Worm (Caenorhabditis elegans) whole organism, L4 larva: ENCODE results near the gene B0250.7.

ENCODE experiments used
- D1046.2 ChIP-seq: fragments of 200-800 bp; sonication (Bioruptor generic); IDR thresholded peaks from 2 replicates; pipeline ENCODE4 v1.3.6; 2022; ENCODE audit warnings: missing genetic modification characterization, missing compliant biosample characterization
- F26F4.8 ChIP-seq: fragments of 200-800 bp; sonication (Bioruptor generic); conservative IDR thresholded peaks from 2 replicates; pipeline ENCODE4 v1.3.6; 2022; ENCODE audit warnings: missing genetic modification characterization, missing compliant biosample characterization
- F37D6.2 ChIP-seq: sonication (generic microtip); optimal IDR thresholded peaks from 2 replicates; lab custom pipeline; 2016; ENCODE audit warnings: mild to moderate bottlenecking, missing genetic modification characterization, missing compliant biosample characterization
- F44E2.7 ChIP-seq: fragments of 200-800 bp; sonication (Bioruptor generic); IDR thresholded peaks from 2 replicates; pipeline ENCODE4 v2.1.2; 2022; ENCODE audit warnings: missing genetic modification characterization, missing compliant biosample characterization
- F49E8.2 ChIP-seq: sonication (generic microtip); optimal IDR thresholded peaks from 2 replicates; lab custom pipeline; 2016; ENCODE audit warnings: missing compliant biosample characterization, mild to moderate bottlenecking, missing genetic modification characterization, borderline replicate concordance
- R02D3.7 ChIP-seq: fragments of 150-350 bp; sonication (generic microtip); optimal IDR thresholded peaks from 3 replicates; lab custom pipeline; 2014; ENCODE audit warnings: missing biosample characterization, missing genetic modification characterization
- T20F7.1 ChIP-seq: fragments of 200-800 bp; sonication (Bioruptor generic); optimal IDR thresholded peaks from 2 replicates; lab custom pipeline; 2018; ENCODE audit warnings: mild to moderate bottlenecking, missing genetic modification characterization, missing compliant biosample characterization
- T26A8.4 ChIP-seq: fragments of 200-800 bp; sonication (Bioruptor generic); IDR thresholded peaks from 2 replicates; pipeline ENCODE4 v1.3.6; 2022; ENCODE audit warnings: missing genetic modification characterization, missing compliant biosample characterization
- Y48G9A.11 ChIP-seq: fragments of 200-800 bp; sonication (Bioruptor generic); IDR thresholded peaks from 2 replicates; pipeline ENCODE4 v1.3.6; 2022; ENCODE audit warnings: missing genetic modification reagents, missing genetic modification characterization, missing compliant biosample characterization
- aly-2 ChIP-seq: sonication (generic microtip); optimal IDR thresholded peaks from 2 replicates; lab custom pipeline; 2018; ENCODE audit warnings: missing biosample characterization, missing genetic modification characterization
- arid-1 ChIP-seq: fragments of 200-800 bp; sonication (Bioruptor generic); conservative IDR thresholded peaks from 2 replicates; pipeline ENCODE4 v1.3.6; 2022; ENCODE audit warnings: missing genetic modification reagents, missing genetic modification characterization, missing compliant biosample characterization
- attf-4 ChIP-seq: sonication (generic microtip); optimal IDR thresholded peaks from 3 replicates; lab custom pipeline; 2017; ENCODE audit warnings: missing biosample characterization, missing genetic modification characterization
- ceh-28 ChIP-seq: fragments of 150-350 bp; optimal IDR thresholded peaks from 2 replicates; lab custom pipeline; 2014; ENCODE audit warnings: missing biosample characterization, missing genetic modification reagents, missing genetic modification characterization
- ceh-32 ChIP-seq: sonication (generic microtip); optimal IDR thresholded peaks from 2 replicates; lab custom pipeline; 2016; ENCODE audit warnings: mild to moderate bottlenecking, missing genetic modification characterization, missing compliant biosample characterization; ENCODE audit not compliant: poor library complexity
- ceh-82 ChIP-seq: sonication (generic microtip); optimal IDR thresholded peaks from 2 replicates; lab custom pipeline; 2017; ENCODE audit warnings: missing biosample characterization, missing genetic modification characterization
- daf-16 ChIP-seq, 3 experiments: sonication (generic microtip); optimal IDR thresholded peaks; 2 replicates each; lab custom pipeline; 2016 to 2017; ENCODE audit warnings: missing genetic modification characterization in 3 of 3, missing genetic modification reagents in 3 of 3, mild to moderate bottlenecking in 2 of 3, missing compliant biosample characterization in 2 of 3, missing biosample characterization in 1 of 3, moderate library complexity in 1 of 3
- daf-19 ChIP-seq: fragments of 200-800 bp; sonication (Bioruptor generic); conservative IDR thresholded peaks from 2 replicates; pipeline ENCODE4 v1.3.6; 2022; ENCODE audit warnings: missing genetic modification characterization, missing compliant biosample characterization
- dmd-6 ChIP-seq: fragments of 200-800 bp; sonication (Bioruptor generic); IDR thresholded peaks from 2 replicates; pipeline ENCODE4 v1.3.6; 2022; ENCODE audit warnings: missing genetic modification reagents, missing genetic modification characterization, missing compliant biosample characterization
- dpl-1 ChIP-seq: fragments of 150-350 bp; optimal IDR thresholded peaks from 2 replicates; lab custom pipeline; 2014; ENCODE audit warnings: missing biosample characterization, missing genetic modification reagents, missing genetic modification characterization
- duxl-1 ChIP-seq: sonication (generic microtip); optimal IDR thresholded peaks from 2 replicates; lab custom pipeline; 2016; ENCODE audit warnings: mild to moderate bottlenecking, missing genetic modification characterization, moderate library complexity, missing compliant biosample characterization; ENCODE audit not compliant: poor library complexity
- dve-1 ChIP-seq: sonication (generic microtip); optimal IDR thresholded peaks from 2 replicates; lab custom pipeline; 2017; ENCODE audit warnings: antibody characterized with exemption, mild to moderate bottlenecking, missing genetic modification characterization, missing compliant biosample characterization; ENCODE audit not compliant: insufficient read depth
- egl-27 ChIP-seq: sonication (generic microtip); optimal IDR thresholded peaks from 3 replicates; lab custom pipeline; 2017; ENCODE audit warnings: missing biosample characterization, missing genetic modification reagents, missing genetic modification characterization
- hif-1 ChIP-seq, 2 experiments: sonication (generic microtip); optimal IDR thresholded peaks; 2 replicates each; lab custom pipeline; 2016 to 2017; ENCODE audit warnings: missing compliant biosample characterization in 2 of 2, missing genetic modification characterization in 2 of 2, missing genetic modification reagents in 2 of 2, missing genotype in 2 of 2, mild to moderate bottlenecking in 1 of 2
- hlh-30 ChIP-seq: sonication (generic microtip); optimal IDR thresholded peaks from 2 replicates; lab custom pipeline; 2017; ENCODE audit warnings: antibody characterized with exemption, mild to moderate bottlenecking, missing genetic modification characterization, missing compliant biosample characterization; ENCODE audit not compliant: insufficient read depth
- jun-1 ChIP-seq: fragments of 150-350 bp; optimal IDR thresholded peaks from 2 replicates; lab custom pipeline; 2014; ENCODE audit warnings: missing biosample characterization, missing genetic modification reagents, missing genetic modification characterization
- lin-13 ChIP-seq: fragments of 150-350 bp; optimal IDR thresholded peaks from 2 replicates; lab custom pipeline; 2014; ENCODE audit warnings: missing biosample characterization, missing genetic modification reagents, missing genetic modification characterization
- lin-38 ChIP-seq: fragments of 200-800 bp; sonication (Bioruptor generic); IDR thresholded peaks from 2 replicates; pipeline ENCODE4 v1.3.6; 2022; ENCODE audit warnings: missing genetic modification reagents, missing genetic modification characterization, missing compliant biosample characterization
- lsy-2 ChIP-seq, 2 experiments: fragments of 150-350 bp in 1 of 2; sonication (generic microtip) in 1 of 2; optimal IDR thresholded peaks; 2 replicates each; lab custom pipeline; 2014 to 2017; ENCODE audit warnings: missing biosample characterization in 2 of 2, missing genetic modification characterization in 2 of 2
- mdl-1 ChIP-seq, 2 experiments: fragments of 150-350 bp in 1 of 2; sonication (generic microtip) in 1 of 2; optimal IDR thresholded peaks; 2 replicates each; lab custom pipeline; 2014 to 2017; ENCODE audit warnings: missing biosample characterization in 2 of 2, missing genetic modification characterization in 2 of 2
- mdt-29 ChIP-seq: fragments of 200-800 bp; sonication (Bioruptor generic); IDR thresholded peaks from 2 replicates; pipeline ENCODE4 v1.3.6; 2022; ENCODE audit warnings: missing genetic modification reagents, missing genetic modification characterization, missing compliant biosample characterization
- mep-1 ChIP-seq: fragments of 150-350 bp; sonication (generic microtip); optimal IDR thresholded peaks from 3 replicates; lab custom pipeline; 2014; ENCODE audit warnings: missing biosample characterization, missing genetic modification characterization
- mxl-3 ChIP-seq: fragments of 200-800 bp; sonication (Bioruptor generic); optimal IDR thresholded peaks from 2 replicates; lab custom pipeline; 2018; ENCODE audit warnings: mild to moderate bottlenecking, missing genetic modification characterization, missing compliant biosample characterization
- nhr-10 ChIP-seq: fragments of 150-350 bp; optimal IDR thresholded peaks from 2 replicates; lab custom pipeline; 2014; ENCODE audit warnings: missing biosample characterization, missing genetic modification characterization
- nhr-102 ChIP-seq: sonication (generic microtip); optimal IDR thresholded peaks from 2 replicates; lab custom pipeline; 2016; ENCODE audit warnings: mild to moderate bottlenecking, missing genetic modification characterization, moderate library complexity, missing compliant biosample characterization
- nhr-11 ChIP-seq: fragments of 150-350 bp; optimal IDR thresholded peaks from 2 replicates; lab custom pipeline; 2014; ENCODE audit warnings: missing biosample characterization, missing genetic modification characterization
- nhr-41 ChIP-seq: fragments of 200-800 bp; sonication (Bioruptor generic); IDR thresholded peaks from 2 replicates; pipeline ENCODE4 v1.3.6; 2022; ENCODE audit warnings: missing genetic modification reagents, missing genetic modification characterization, missing compliant biosample characterization
- nhr-42 ChIP-seq: fragments of 200-800 bp; sonication (Bioruptor generic); IDR thresholded peaks from 2 replicates; pipeline ENCODE4 v1.3.6; 2022; ENCODE audit warnings: missing genetic modification characterization, missing compliant biosample characterization
- nhr-48 ChIP-seq: sonication (generic microtip); optimal IDR thresholded peaks from 2 replicates; lab custom pipeline; 2016; ENCODE audit warnings: mild to moderate bottlenecking, missing genetic modification characterization, missing compliant biosample characterization
- nhr-77 ChIP-seq: fragments of 150-350 bp; optimal IDR thresholded peaks from 2 replicates; lab custom pipeline; 2014; ENCODE audit warnings: missing biosample characterization, missing genetic modification characterization
- sdz-12 ChIP-seq: fragments of 200-800 bp; sonication (Bioruptor generic); optimal IDR thresholded peaks from 2 replicates; lab custom pipeline; 2018; ENCODE audit warnings: mild to moderate bottlenecking, missing genetic modification characterization, missing compliant biosample characterization
- spr-3 ChIP-seq: fragments of 200-800 bp; sonication (Bioruptor generic); optimal IDR thresholded peaks from 2 replicates; lab custom pipeline; 2018; ENCODE audit warnings: mild to moderate bottlenecking, missing genetic modification characterization, missing compliant biosample characterization
- unc-62 ChIP-seq, 3 experiments: fragments of 150-350 bp in 1 of 3; sonication (generic microtip); optimal IDR thresholded peaks in 2 of 3; peaks in 1 of 3; 1 replicate in 1 of 3; 2 replicates in 2 of 3; lab custom pipeline; 2014 to 2017; ENCODE audit warnings: missing biosample characterization in 3 of 3, missing genetic modification characterization in 3 of 3, missing genetic modification reagents in 3 of 3, missing genotype in 1 of 3
- zag-1 ChIP-seq: fragments of 150-350 bp; optimal IDR thresholded peaks from 2 replicates; lab custom pipeline; 2014; ENCODE audit warnings: missing biosample characterization, missing genetic modification characterization
- zfp-2 ChIP-seq: sonication (generic microtip); optimal IDR thresholded peaks from 2 replicates; lab custom pipeline; 2016; ENCODE audit warnings: mild to moderate bottlenecking, missing genetic modification characterization, missing compliant biosample characterization
- zfp-3 ChIP-seq: fragments of 200-800 bp; sonication (Bioruptor generic); conservative IDR thresholded peaks from 2 replicates; pipeline ENCODE4 v1.3.6; 2022; ENCODE audit warnings: missing genetic modification reagents, missing genetic modification characterization, missing compliant biosample characterization

The B0250.7 gene

ce11 chrV:20497537-20497936, 21.7 kb upstream of the B0250.7 start (continued):
- TF ChIP-seq T26A8.4 (GFP tag; lab: Robert Waterston, UW) (0 out of 2 replicates have a peak, but pooled peaks have one; percentile 23), mdt-29 (peak; percentile 50; the same call in 1 of the 2 replicates), F49E8.2 (tag; lab: Kevin White, UChicago) (peak; percentile 0), nhr-41 (GFP tag; lab: Robert Waterston, UW) (no peak), daf-19 (GFP tag; lab: Robert Waterston, UW) (no peak), nhr-102 (tag; lab: Kevin White, UChicago) (peak; percentile 50), lin-13 (no peak), R02D3.7 (tag; lab: Kevin White, UChicago) (no peak), egl-27 (tag; lab: Kevin White, UChicago) (no peak), Y48G9A.11 (peak; percentile 68), mep-1 (tag; lab: Kevin White, UChicago) (no peak), unc-62 (GFP tag; optimal IDR thresholded peaks at IDR 0.05 in 1 of 2; lab: Kevin White, UChicago) (peak in 1 of 2 experiments; percentile 32), unc-62 (tag; optimal IDR thresholded peaks at IDR 0.05; lab: Kevin White, UChicago) (no peak), ceh-82 (tag; lab: Kevin White, UChicago) (no peak), D1046.2 (0 out of 2 replicates have a peak, but pooled peaks have one; percentile 10), zfp-2 (tag; lab: Kevin White, UChicago) (no peak), zag-1 (no peak), F37D6.2 (tag; lab: Kevin White, UChicago) (no peak), aly-2 (tag; lab: Kevin White, UChicago) (no peak), nhr-77 (tag; lab: Kevin White, UChicago) (no peak), ceh-32 (tag; lab: Kevin White, UChicago) (no peak), nhr-42 (GFP tag; lab: Robert Waterston, UW) (no peak), nhr-48 (tag; lab: Kevin White, UChicago) (peak; percentile 16), nhr-11 (tag; lab: Kevin White, UChicago) (no peak), arid-1 (GFP tag; lab: Robert Waterston, UW) (peak; percentile 41; the same call in 1 of the 2 replicates), mxl-3 (no peak), ceh-28 (no peak), daf-16 (GFP tag; optimal IDR thresholded peaks at IDR 0.05; lab: Kevin White, UChicago) (peak in 1 of 2 experiments; percentile 23), daf-16 (tag; optimal IDR thresholded peaks at IDR 0.05; lab: Kevin White, UChicago) (peak; percentile 18)

ce11 chrV:20493271-20494231, 17.7 kb upstream of the B0250.7 start, which contains the start of gene B0250.5:
TSS of gene B0250.5 (plus strand) at chrV:20493924.
- no peak for TF ChIP-seq jun-1 (tag; lab: Kevin White, UChicago)
- no peak for TF ChIP-seq nhr-10 (tag; lab: Kevin White, UChicago)
- peak in 1 of 2 experiments; percentile 54 for TF ChIP-seq lsy-2 (tag; optimal IDR thresholded peaks at IDR 0.05; lab: Kevin White, UChicago)
- TF ChIP-seq dve-1 (tag; lab: Kevin White, UChicago), result peak; percentile 45
- TF ChIP-seq sdz-12 (GFP tag; lab: Kevin White, UChicago), result no peak
- peak in 1 of 2 experiments; percentile 36 for TF ChIP-seq mdl-1 (tag; optimal IDR thresholded peaks at IDR 0.05; lab: Kevin White, UChicago)
- no peak for TF ChIP-seq zfp-2 (tag; lab: Kevin White, UChicago)
- peak; percentile 34; the same call in 1 of the 2 replicates for TF ChIP-seq dmd-6 (GFP tag; lab: Robert Waterston, UW)
- no peak for TF ChIP-seq T20F7.1 (GFP tag; lab: Kevin White, UChicago)
- TF ChIP-seq dpl-1 (GFP tag; lab: Kevin White, UChicago), result peak; percentile 65
- TF ChIP-seq nhr-11 (tag; lab: Kevin White, UChicago), result no peak
- peak; percentile 17 for TF ChIP-seq mep-1 (tag; lab: Kevin White, UChicago)
- no peak for TF ChIP-seq spr-3 (GFP tag; lab: Kevin White, UChicago)
- peak in 1 of 2 experiments; percentile 35 for TF ChIP-seq hif-1 (tag; optimal IDR thresholded peaks at IDR 0.05; lab: Kevin White, UChicago)
- TF ChIP-seq hlh-30 (tag; lab: Kevin White, UChicago), result peak; percentile 35
- TF ChIP-seq attf-4 (tag; lab: Kevin White, UChicago), result no peak
- TF ChIP-seq lin-38 (GFP tag; lab: Robert Waterston, UW), result peak; percentile 21; the same call in 1 of the 2 replicates
- no peak for TF ChIP-seq zfp-3
- TF ChIP-seq F26F4.8 (GFP tag; lab: Robert Waterston, UW), result no peak
- TF ChIP-seq duxl-1, result peak; percentile 3
- 0 out of 2 replicates have a peak, but pooled peaks have one; percentile 65 for TF ChIP-seq F44E2.7
